Fruit fly (Drosophila melanogaster) whole organism, embryonic: Measurements from ENCODE around the gene drpr.

Experiments used
- Bteb2 ChIP-seq: fragments of 200-800 bp; sonication (Bioruptor generic); optimal IDR thresholded peaks from 2 replicates; lab custom pipeline; 2016; ENCODE audit warnings: missing biosample characterization, missing genetic modification characterization
- CG1024 ChIP-seq: fragments of 200-800 bp; sonication (Bioruptor generic); IDR thresholded peaks from 2 replicates; pipeline ENCODE4 v1.3.6; 2022; ENCODE audit warnings: missing biosample characterization, missing genetic modification characterization
- CG10321 ChIP-seq: fragments of 200-800 bp; sonication (Bioruptor generic); IDR thresholded peaks from 2 replicates; pipeline ENCODE4 v1.3.6; 2022; ENCODE audit warnings: missing biosample characterization, missing genetic modification characterization
- CG10431 ChIP-seq: fragments of 200-800 bp; sonication (Bioruptor generic); optimal IDR thresholded peaks from 3 replicates; lab custom pipeline; 2018; ENCODE audit warnings: missing biosample characterization, mild to moderate bottlenecking, missing genetic modification characterization
- CG11723 ChIP-seq: fragments of 200-800 bp; sonication (Bioruptor generic); optimal IDR thresholded peaks from 2 replicates; lab custom pipeline; 2017; ENCODE audit warnings: missing biosample characterization, mild to moderate bottlenecking, missing genetic modification characterization
- CG12219 ChIP-seq: fragments of 200-800 bp; sonication (Bioruptor generic); optimal IDR thresholded peaks from 3 replicates; lab custom pipeline; 2018; ENCODE audit warnings: missing biosample characterization, mild to moderate bottlenecking, missing genetic modification characterization
- CG13287 ChIP-seq: fragments of 200-800 bp; sonication (Bioruptor generic); IDR thresholded peaks from 2 replicates; pipeline ENCODE4 v1.3.6; 2022; ENCODE audit warnings: missing biosample characterization, missing genetic modification characterization; ENCODE audit not compliant: partially characterized antibody
- CG13894 ChIP-seq: fragments of 200-800 bp; sonication (Bioruptor generic); optimal IDR thresholded peaks from 3 replicates; lab custom pipeline; 2018; ENCODE audit warnings: missing biosample characterization, mild to moderate bottlenecking, missing genetic modification characterization, moderate library complexity
- CG14667 ChIP-seq: fragments of 200-800 bp; sonication (Bioruptor generic); IDR thresholded peaks from 2 replicates; pipeline ENCODE4 v1.3.6; 2022; ENCODE audit warnings: missing biosample characterization, missing genetic modification characterization
- CG14965 ChIP-seq: fragments of 200-800 bp; sonication (Bioruptor generic); optimal IDR thresholded peaks from 2 replicates; lab custom pipeline; 2016; ENCODE audit warnings: missing biosample characterization, missing genetic modification characterization, borderline replicate concordance
- CG17361 ChIP-seq: fragments of 200-800 bp; sonication (Bioruptor generic); IDR thresholded peaks from 3 replicates; pipeline ENCODE4 v1.3.6; 2022; ENCODE audit warnings: missing biosample characterization, missing genetic modification characterization
- CG17568 ChIP-seq: fragments of 200-800 bp; sonication (Bioruptor generic); optimal IDR thresholded peaks from 2 replicates; lab custom pipeline; 2018; ENCODE audit warnings: missing biosample characterization, mild to moderate bottlenecking, missing genetic modification characterization, moderate library complexity
- CG17912 ChIP-seq: fragments of 200-800 bp; sonication (Bioruptor generic); optimal IDR thresholded peaks from 2 replicates; lab custom pipeline; 2018; ENCODE audit warnings: missing biosample characterization, mild to moderate bottlenecking, missing genetic modification characterization
- CG1792 ChIP-seq: fragments of 200-800 bp; sonication (Bioruptor generic); optimal IDR thresholded peaks from 2 replicates; lab custom pipeline; 2016; ENCODE audit warnings: missing biosample characterization, missing genetic modification characterization
- CG18262 ChIP-seq: fragments of 200-800 bp; optimal IDR thresholded peaks from 3 replicates; lab custom pipeline; 2019; ENCODE audit warnings: missing biosample characterization, mild to moderate bottlenecking, missing genetic modification characterization, moderate library complexity
- CG2120 ChIP-seq: fragments of 200-800 bp; sonication (Bioruptor generic); optimal IDR thresholded peaks from 3 replicates; lab custom pipeline; 2016; ENCODE audit warnings: missing biosample characterization, missing genetic modification characterization
- CG2202 ChIP-seq: fragments of 200-800 bp; sonication (Bioruptor generic); optimal IDR thresholded peaks from 2 replicates; lab custom pipeline; 2018; ENCODE audit warnings: missing biosample characterization, mild to moderate bottlenecking, missing genetic modification characterization
- CG30020 ChIP-seq: fragments of 200-800 bp; optimal IDR thresholded peaks from 2 replicates; lab custom pipeline; 2019; ENCODE audit warnings: missing biosample characterization, mild to moderate bottlenecking, missing genetic modification characterization, moderate library complexity
- CG32767 ChIP-seq: fragments of 200-800 bp; sonication (Bioruptor generic); IDR thresholded peaks from 2 replicates; pipeline ENCODE4 v1.3.6; 2022; ENCODE audit warnings: missing biosample characterization, missing genetic modification characterization
- CG3838 ChIP-seq: fragments of 200-800 bp; sonication (Bioruptor generic); optimal IDR thresholded peaks from 3 replicates; lab custom pipeline; 2016; ENCODE audit warnings: missing biosample characterization, missing genetic modification characterization
- CG3995 ChIP-seq: fragments of 200-800 bp; sonication (Bioruptor generic); optimal IDR thresholded peaks from 3 replicates; lab custom pipeline; 2016; ENCODE audit warnings: missing biosample characterization, missing genetic modification characterization
- CG4328 ChIP-seq: fragments of 200-800 bp; sonication (Bioruptor generic); optimal IDR thresholded peaks from 3 replicates; lab custom pipeline; 2017; ENCODE audit warnings: missing biosample characterization, missing genetic modification reagents, missing genetic modification characterization
- CG4404 ChIP-seq: fragments of 200-800 bp; sonication (Bioruptor generic); IDR thresholded peaks from 2 replicates; pipeline ENCODE4 v1.3.6; 2022; ENCODE audit warnings: missing biosample characterization, missing genetic modification characterization
- CG7987 ChIP-seq: fragments of 200-800 bp; sonication (Bioruptor generic); optimal IDR thresholded peaks from 2 replicates; lab custom pipeline; 2018; ENCODE audit warnings: missing biosample characterization, mild to moderate bottlenecking, missing genetic modification characterization, moderate library complexity
- CG9609 ChIP-seq: fragments of 200-800 bp; sonication (Bioruptor generic); optimal IDR thresholded peaks from 3 replicates; lab custom pipeline; 2016; ENCODE audit warnings: missing biosample characterization, missing genetic modification characterization
- CrebB ChIP-seq: fragments of 200-800 bp; sonication (Bioruptor generic); optimal IDR thresholded peaks from 3 replicates; lab custom pipeline; 2018; ENCODE audit warnings: missing biosample characterization, mild to moderate bottlenecking, missing genetic modification characterization
- H15 ChIP-seq: fragments of 200-800 bp; sonication (Bioruptor generic); IDR thresholded peaks from 3 replicates; pipeline ENCODE4 v1.3.6; 2022; ENCODE audit warnings: missing biosample characterization, missing genetic modification characterization
- Hsf ChIP-seq: fragments of 200-800 bp; sonication (Bioruptor generic); optimal IDR thresholded peaks from 3 replicates; lab custom pipeline; 2016; ENCODE audit warnings: missing biosample characterization, missing genetic modification characterization
- Lhr ChIP-seq: fragments of 200-800 bp; sonication (Bioruptor generic); optimal IDR thresholded peaks from 3 replicates; lab custom pipeline; 2017; ENCODE audit warnings: mild to moderate bottlenecking, missing biosample characterization, missing genetic modification reagents, missing genetic modification characterization
- NK7.1 ChIP-seq: fragments of 200-800 bp; sonication (Bioruptor generic); optimal IDR thresholded peaks from 3 replicates; lab custom pipeline; 2016; ENCODE audit warnings: missing biosample characterization, missing genetic modification characterization
- Ptx1 ChIP-seq: fragments of 200-800 bp; sonication (Bioruptor generic); IDR thresholded peaks from 2 replicates; pipeline ENCODE4 v1.3.6; 2022; ENCODE audit warnings: missing biosample characterization, missing genetic modification characterization
- Rfx ChIP-seq: fragments of 200-800 bp; sonication (Bioruptor generic); IDR thresholded peaks from 2 replicates; pipeline ENCODE4 v1.3.6; 2022; ENCODE audit warnings: missing biosample characterization, missing genetic modification characterization
- Sox102F ChIP-seq: fragments of 200-800 bp; sonication (Bioruptor generic); optimal IDR thresholded peaks from 2 replicates; lab custom pipeline; 2018; ENCODE audit warnings: missing biosample characterization, mild to moderate bottlenecking, missing genetic modification characterization, moderate library complexity
- Sry-β ChIP-seq: fragments of 200-800 bp; sonication (Bioruptor generic); optimal IDR thresholded peaks from 2 replicates; lab custom pipeline; 2018; ENCODE audit warnings: missing biosample characterization, mild to moderate bottlenecking, missing genetic modification characterization, moderate library complexity
- abd-A ChIP-seq: fragments of 200-800 bp; sonication (Bioruptor generic); optimal IDR thresholded peaks from 3 replicates; lab custom pipeline; 2019; ENCODE audit warnings: missing biosample characterization, mild to moderate bottlenecking, missing genetic modification characterization, moderate library complexity
- crol ChIP-seq: fragments of 200-800 bp; sonication (Bioruptor generic); IDR thresholded peaks from 2 replicates; pipeline ENCODE4 v1.3.6; 2022; ENCODE audit warnings: missing biosample characterization, missing genetic modification characterization
- crp ChIP-seq, 2 experiments: fragments of 200-800 bp; sonication (Bioruptor generic); optimal IDR thresholded peaks; 2 replicates in 1 of 2; 3 replicates in 1 of 2; lab custom pipeline; 2017; ENCODE audit warnings: missing biosample characterization in 2 of 2, missing genetic modification characterization in 2 of 2, mild to moderate bottlenecking in 1 of 2, moderate library complexity in 1 of 2
- dan ChIP-seq: fragments of 200-800 bp; sonication (Bioruptor generic); IDR thresholded peaks from 2 replicates; pipeline ENCODE4 v1.3.6; 2022; ENCODE audit warnings: missing biosample characterization, missing genetic modification characterization
- dysf ChIP-seq: fragments of 200-800 bp; sonication (Bioruptor generic); IDR thresholded peaks from 3 replicates; pipeline ENCODE4 v1.3.6; 2022; ENCODE audit warnings: missing biosample characterization, missing genetic modification characterization
- fd3F ChIP-seq: fragments of 200-800 bp; sonication (Bioruptor generic); optimal IDR thresholded peaks from 2 replicates; lab custom pipeline; 2018; ENCODE audit warnings: missing biosample characterization, mild to moderate bottlenecking, missing genetic modification characterization, moderate library complexity
- jing ChIP-seq: fragments of 200-800 bp; sonication (Bioruptor generic); optimal IDR thresholded peaks from 2 replicates; lab custom pipeline; 2018; ENCODE audit warnings: missing biosample characterization, mild to moderate bottlenecking, missing genetic modification characterization
- ken ChIP-seq: fragments of 200-800 bp; sonication (Bioruptor generic); IDR thresholded peaks from 3 replicates; pipeline ENCODE4 v1.3.6; 2022; ENCODE audit warnings: missing biosample characterization, missing genetic modification characterization
- nom ChIP-seq: fragments of 200-800 bp; sonication (Bioruptor generic); optimal IDR thresholded peaks from 2 replicates; lab custom pipeline; 2017; ENCODE audit warnings: missing biosample characterization, missing genetic modification characterization, mild to moderate bottlenecking, moderate library complexity, missing genetic modification reagents
- pfk ChIP-seq: fragments of 200-800 bp; sonication (Bioruptor generic); optimal IDR thresholded peaks from 2 replicates; lab custom pipeline; 2018; ENCODE audit warnings: missing biosample characterization, mild to moderate bottlenecking, missing genetic modification characterization, moderate library complexity
- pnt ChIP-seq: fragments of 200-800 bp; sonication (Bioruptor generic); optimal IDR thresholded peaks from 3 replicates; lab custom pipeline; 2016; ENCODE audit warnings: missing biosample characterization, missing genetic modification characterization
- sim ChIP-seq: fragments of 200-800 bp; sonication (Bioruptor generic); IDR thresholded peaks from 2 replicates; pipeline ENCODE4 v1.3.6; 2022; ENCODE audit warnings: missing biosample characterization, missing genetic modification characterization
- stwl ChIP-seq: fragments of 200-800 bp; sonication (Bioruptor generic); optimal IDR thresholded peaks from 3 replicates; lab custom pipeline; 2018; ENCODE audit warnings: missing biosample characterization, mild to moderate bottlenecking, missing genetic modification characterization, moderate library complexity
- sug ChIP-seq: fragments of 200-800 bp; optimal IDR thresholded peaks from 2 replicates; lab custom pipeline; 2019; ENCODE audit warnings: missing biosample characterization, mild to moderate bottlenecking, missing genetic modification characterization, moderate library complexity
- unc-4 ChIP-seq: fragments of 200-800 bp; sonication (Bioruptor generic); IDR thresholded peaks from 2 replicates; pipeline ENCODE4 v1.3.6; 2022; ENCODE audit warnings: missing biosample characterization, missing genetic modification characterization; ENCODE audit not compliant: partially characterized antibody
- vfl ChIP-seq: fragments of 200-800 bp; sonication (Bioruptor generic); optimal IDR thresholded peaks from 2 replicates; lab custom pipeline; 2016; ENCODE audit warnings: missing biosample characterization, missing genetic modification characterization

The drpr gene

dm6 chr3L:1754262-1754661 lies 23.4 kb upstream of the drpr start:
- TF ChIP-seq pnt = no peak
- no peak for TF ChIP-seq dan (GFP tag; lab: Robert Waterston, UW)
- no peak for TF ChIP-seq CG17568 (GFP tag; lab: Kevin White, UChicago)
- no peak for TF ChIP-seq NK7.1 (GFP tag; lab: Kevin White, UChicago)
- no peak for TF ChIP-seq CG17912 (GFP tag; lab: Kevin White, UChicago)
- no peak for TF ChIP-seq CG4404 (GFP tag; lab: Robert Waterston, UW)
- no peak for TF ChIP-seq CG14965 (GFP tag; lab: Kevin White, UChicago)
- TF ChIP-seq Lhr (GFP tag; lab: Kevin White, UChicago) = no peak
- TF ChIP-seq Ptx1 (GFP tag; lab: Robert Waterston, UW) = no peak
- no peak for TF ChIP-seq CG11723
- TF ChIP-seq Rfx (GFP tag; lab: Robert Waterston, UW) = no peak
- no peak for TF ChIP-seq CG9609 (GFP tag; lab: Kevin White, UChicago)
- TF ChIP-seq crp (GFP tag; optimal IDR thresholded peaks at IDR 0.05; lab: Kevin White, UChicago) = no peak
- no peak for TF ChIP-seq CG14667 (GFP tag; lab: Robert Waterston, UW)
- no peak for TF ChIP-seq dysf
- no peak for TF ChIP-seq pfk (GFP tag; lab: Kevin White, UChicago)
- TF ChIP-seq CG10321 = no peak
- no peak for TF ChIP-seq Bteb2
- no peak for TF ChIP-seq H15 (GFP tag; lab: Robert Waterston, UW)
- TF ChIP-seq, all 482 proteins: peak for 0

dm6 chr3L:1748218-1748617 lies 17.3 kb upstream of the drpr start:
- 0 out of 2 replicates have a peak, but pooled peaks have one; percentile 14 for TF ChIP-seq unc-4 (GFP tag; lab: Robert Waterston, UW)
- no peak for TF ChIP-seq H15 (GFP tag; lab: Robert Waterston, UW)
- TF ChIP-seq sim (GFP tag; lab: Robert Waterston, UW) = no peak
- no peak for TF ChIP-seq jing (GFP tag; lab: Kevin White, UChicago)
- no peak for TF ChIP-seq CG17361 (GFP tag; lab: Robert Waterston, UW)
- TF ChIP-seq CG3838 (GFP tag; lab: Kevin White, UChicago) = no peak
- no peak for TF ChIP-seq nom (GFP tag; lab: Kevin White, UChicago)
- TF ChIP-seq CG30020 (tag; lab: Kevin White, UChicago) = no peak
- no peak for TF ChIP-seq Sox102F (GFP tag; lab: Kevin White, UChicago)
- no peak for TF ChIP-seq CG1024 (GFP tag; lab: Robert Waterston, UW)
- TF ChIP-seq CG2202 (tag; lab: Kevin White, UChicago) = no peak
- no peak for TF ChIP-seq Hsf (GFP tag; lab: Kevin White, UChicago)
- TF ChIP-seq ken = no peak
- TF ChIP-seq fd3F (GFP tag; lab: Kevin White, UChicago) = no peak
- no peak for TF ChIP-seq CG13287
- TF ChIP-seq CG17568 (GFP tag; lab: Kevin White, UChicago) = no peak
- no peak for TF ChIP-seq CG32767 (GFP tag; lab: Robert Waterston, UW)
- TF ChIP-seq vfl (GFP tag; lab: Kevin White, UChicago) = no peak
- TF ChIP-seq stwl = no peak
- TF ChIP-seq CG18262 (tag; lab: Kevin White, UChicago) = no peak
- TF ChIP-seq Sry-β (GFP tag; lab: Kevin White, UChicago) = peak; percentile 20
- no peak for TF ChIP-seq CG12219 (GFP tag; lab: Kevin White, UChicago)
- no peak for TF ChIP-seq CrebB (tag; lab: Kevin White, UChicago)
- TF ChIP-seq CG10431 = no peak
- no peak for TF ChIP-seq CG9609 (GFP tag; lab: Kevin White, UChicago)
- TF ChIP-seq CG13894 (tag; lab: Kevin White, UChicago) = no peak
- 0 out of 2 replicates have a peak, but pooled peaks have one; percentile 15 for TF ChIP-seq Rfx (GFP tag; lab: Robert Waterston, UW)
- TF ChIP-seq abd-A (tag; lab: Kevin White, UChicago) = peak; percentile 27
- TF ChIP-seq CG4328 = no peak
- TF ChIP-seq NK7.1 (GFP tag; lab: Kevin White, UChicago) = no peak
- peak; percentile 17 for TF ChIP-seq CG2120 (GFP tag; lab: Kevin White, UChicago)
- TF ChIP-seq CG7987 (GFP tag; lab: Kevin White, UChicago) = no peak
- no peak for TF ChIP-seq crol (GFP tag; lab: Robert Waterston, UW)
- TF ChIP-seq CG1792 (GFP tag; lab: Kevin White, UChicago) = no peak
- TF ChIP-seq sug (tag; lab: Kevin White, UChicago) = no peak
- TF ChIP-seq CG3995 (GFP tag; lab: Kevin White, UChicago) = peak; percentile 94
